Worm (Caenorhabditis elegans): Measurements from ENCODE around the gene mnm-2.

DNA sequence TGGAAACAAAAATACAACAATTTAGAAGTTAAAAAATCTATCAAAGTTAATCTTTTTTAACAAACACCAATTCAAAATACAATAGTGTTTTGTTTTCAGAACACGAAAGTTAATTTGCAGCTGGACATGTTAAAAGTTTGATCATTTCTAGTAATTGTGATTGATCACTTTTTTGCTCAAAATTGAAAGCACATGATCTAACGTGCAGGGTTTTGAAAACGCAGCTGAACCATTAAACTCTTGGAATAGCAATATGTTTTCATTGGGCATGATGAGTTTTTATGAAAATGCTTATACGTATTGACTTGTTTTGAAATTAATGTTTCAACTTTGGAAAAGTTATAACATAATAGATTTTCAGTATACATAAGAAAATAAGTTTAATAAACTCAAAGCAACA is 22.6 kb upstream of the mnm-2 start:
- TF ChIP-seq alr-1 (tag; optimal IDR thresholded peaks at IDR 0.05; ENCODE audit: borderline replicate concordance) (no peak), rnt-1 (tag; optimal IDR thresholded peaks at IDR 0.05) (no peak)

Data from whole organism, L1 larva.